Fruit fly (Drosophila melanogaster): ENCODE measurements around the gene Pgk.
A peak's percentile ranks its signal among the peaks of the same experiment; 100 is the strongest.

Gene Pgk

dm6 chr2L:2759654-2760053 is 6.8 kb upstream of the Pgk start, which contains the start of the genes HemK2, Snapin and Tnpo-SR (continued):
- TF ChIP-seq CG7368 (GFP tag; optimal IDR thresholded peaks at IDR 0.05) (peak; percentile 78), OdsH (GFP tag; optimal IDR thresholded peaks at IDR 0.05) (peak; percentile 92), Eip78C (GFP tag) (peak; percentile 95), CG6854 (GFP tag; optimal IDR thresholded peaks at IDR 0.05) (peak; percentile 67), salr (GFP tag; optimal IDR thresholded peaks at IDR 0.05) (peak; percentile 67 to 79), vri (GFP tag; optimal IDR thresholded peaks at IDR 0.05) (peak; percentile 88), CG9139 (GFP tag; optimal IDR thresholded peaks at IDR 0.05) (no peak), Sox15 (GFP tag; optimal IDR thresholded peaks at IDR 0.05) (peak; percentile 83), Blimp-1 (GFP tag; optimal IDR thresholded peaks at IDR 0.05) (peak; percentile 70), acj6 (GFP tag; optimal IDR thresholded peaks at IDR 0.05) (peak; percentile 93), CG32006 (GFP tag; optimal IDR thresholded peaks at IDR 0.05) (peak; percentile 84), achi (GFP tag; optimal IDR thresholded peaks at IDR 0.05) (peak; percentile 87), Eip75B (GFP tag; optimal IDR thresholded peaks at IDR 0.05) (peak; percentile 89), Eip93F (GFP tag; optimal IDR thresholded peaks at IDR 0.05) (peak; percentile 87), CG8319 (GFP tag; optimal IDR thresholded peaks at IDR 0.05) (peak; percentile 78), svp (GFP tag) (peak; percentile 97), net (GFP tag; optimal IDR thresholded peaks at IDR 0.05) (peak; percentile 80)

DNA sequence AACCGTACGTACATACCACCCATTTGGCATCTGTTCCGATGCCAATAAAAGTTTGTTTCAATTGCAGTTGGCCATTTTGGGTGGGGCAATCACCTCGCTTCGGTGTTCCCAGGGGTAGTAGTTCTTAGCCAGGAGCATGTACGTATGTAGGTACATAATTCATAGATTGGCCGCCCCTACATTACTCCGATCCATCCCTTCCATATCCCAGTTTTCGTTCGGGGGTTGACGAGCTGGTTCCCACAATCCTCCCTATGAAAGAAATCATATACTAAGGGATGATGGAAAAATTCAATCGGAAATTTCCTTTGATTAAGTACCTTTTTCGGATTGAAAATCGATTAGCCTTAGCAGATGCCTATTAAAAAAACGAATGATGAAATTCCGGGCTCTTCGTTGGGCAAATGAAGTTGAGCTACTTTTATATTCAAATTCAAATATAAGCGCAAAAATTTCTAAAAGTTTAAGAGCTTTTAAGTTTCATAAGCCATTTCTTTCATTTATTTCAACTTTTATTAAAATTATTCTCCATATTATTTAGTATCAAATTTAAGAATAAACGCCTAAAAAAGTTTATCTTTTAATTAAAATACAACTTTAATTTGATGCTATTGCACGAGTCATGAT is 5.2 kb upstream of the Pgk start:
- TF ChIP-seq svp (GFP tag), result peak; percentile 15
- TF ChIP-seq Hr39 (GFP tag; optimal IDR thresholded peaks at IDR 0.05), result no peak

DNA sequence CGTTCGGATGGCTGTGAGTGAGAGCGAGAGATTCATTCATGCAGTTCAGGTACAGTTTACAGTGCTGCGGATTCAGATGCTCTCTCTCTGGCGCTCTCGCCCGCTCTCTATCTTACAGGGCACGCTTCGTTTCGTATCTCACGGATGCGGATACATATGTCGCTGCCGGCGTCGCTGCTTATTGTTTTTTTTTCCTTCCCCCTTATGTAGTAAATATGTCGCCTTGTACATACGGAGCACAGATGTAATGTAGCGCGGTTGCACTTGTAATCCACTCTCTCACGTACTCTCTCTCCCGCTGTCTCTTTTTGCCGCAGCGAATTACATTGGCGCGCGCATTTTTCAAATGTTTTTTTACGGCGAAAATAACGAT is 2.4 kb upstream of the Pgk start:
- TF ChIP-seq dsx (GFP tag; optimal IDR thresholded peaks at IDR 0.05; ENCODE audit: poor library complexity, severe bottlenecking) (peak; percentile 10), ss (GFP tag; optimal IDR thresholded peaks at IDR 0.05) (peak; percentile 71 to 76), net (GFP tag; optimal IDR thresholded peaks at IDR 0.05) (peak; percentile 31), dac (GFP tag; optimal IDR thresholded peaks at IDR 0.05) (no peak), Ets21C (GFP tag; optimal IDR thresholded peaks at IDR 0.05) (no peak), CG11762 (GFP tag; optimal IDR thresholded peaks at IDR 0.05; ENCODE audit: insufficient read depth) (peak; percentile 11), Sox102F (GFP tag; optimal IDR thresholded peaks at IDR 0.05) (peak; percentile 50), CG9139 (GFP tag; optimal IDR thresholded peaks at IDR 0.05) (peak; percentile 79), CG1621 (tag; optimal IDR thresholded peaks at IDR 0.05) (peak; percentile 32), CG11902 (GFP tag; optimal IDR thresholded peaks at IDR 0.05) (no peak), Lpt (GFP tag; optimal IDR thresholded peaks at IDR 0.05) (peak; percentile 76), CG16779 (tag; optimal IDR thresholded peaks at IDR 0.05) (peak; percentile 72), Met (GFP tag; optimal IDR thresholded peaks at IDR 0.05) (no peak), CG6854 (GFP tag; optimal IDR thresholded peaks at IDR 0.05) (peak; percentile 83), CG6808 (GFP tag; optimal IDR thresholded peaks at IDR 0.05) (peak; percentile 48), CG7368 (GFP tag; optimal IDR thresholded peaks at IDR 0.05) (no peak), vri (GFP tag; optimal IDR thresholded peaks at IDR 0.05) (peak; percentile 34), CG6792 (GFP tag; optimal IDR thresholded peaks at IDR 0.05) (no peak), Eip78C (GFP tag) (peak; percentile 61), CG8632 (GFP tag; optimal IDR thresholded peaks at IDR 0.05) (peak; percentile 19)

DNA sequence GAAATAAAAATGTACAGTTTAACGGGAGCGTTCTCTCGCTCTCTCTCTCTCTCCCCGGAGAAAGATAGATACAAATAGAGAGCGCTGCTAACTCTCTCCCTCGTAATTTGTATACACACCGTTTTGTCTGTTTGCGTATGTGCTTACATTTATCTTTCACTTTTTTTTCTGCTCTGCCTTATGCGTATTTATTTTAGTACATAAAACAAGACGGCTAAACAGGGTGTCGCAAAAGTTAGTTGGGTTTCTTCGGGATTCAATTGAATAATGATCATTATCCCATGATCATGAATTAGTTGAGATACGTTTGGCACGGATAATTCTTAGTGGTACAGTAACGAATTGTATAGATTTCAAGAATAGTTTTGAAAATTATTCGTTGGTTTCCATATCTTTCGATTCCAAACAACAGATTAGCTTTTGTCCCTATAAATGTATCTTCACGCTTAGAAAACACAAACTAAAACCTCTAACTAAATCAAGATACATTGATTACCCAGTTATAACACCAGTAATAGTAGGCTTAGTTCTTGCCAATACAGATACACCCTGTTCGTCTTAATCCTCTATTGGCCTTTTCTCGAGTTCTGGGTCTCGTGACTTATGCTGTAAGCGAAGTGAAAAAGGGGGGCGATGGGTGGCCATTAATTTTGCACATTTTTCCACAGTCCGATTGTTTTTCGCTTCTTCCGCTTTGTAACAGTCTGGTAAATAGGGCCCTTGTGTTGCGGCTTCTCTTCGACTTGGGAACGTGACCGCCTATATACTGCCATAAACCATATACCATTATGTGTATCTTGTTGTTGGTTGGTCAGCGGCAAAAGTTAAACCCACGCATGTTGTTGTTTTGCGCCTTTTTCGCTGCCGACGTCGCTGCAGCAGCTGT is 1.8 kb upstream of the Pgk start:
- TF ChIP-seq Smox (GFP tag; optimal IDR thresholded peaks at IDR 0.05), result peak; percentile 74
- peak; percentile 91 for TF ChIP-seq CG10631 (GFP tag; optimal IDR thresholded peaks at IDR 0.05)
- peak; percentile 35 for TF ChIP-seq fd85E (GFP tag; optimal IDR thresholded peaks at IDR 0.05)
- TF ChIP-seq CG4318 (GFP tag; optimal IDR thresholded peaks at IDR 0.05), result peak; percentile 92
- TF ChIP-seq CG3032 (tag; optimal IDR thresholded peaks at IDR 0.05), result peak; percentile 90
- TF ChIP-seq CG32006 (GFP tag; optimal IDR thresholded peaks at IDR 0.05), result peak; percentile 97
- peak; percentile 81 for TF ChIP-seq CG8319 (GFP tag; optimal IDR thresholded peaks at IDR 0.05)
- peak; percentile 86 for TF ChIP-seq CG3919 (GFP tag; optimal IDR thresholded peaks at IDR 0.05)
- peak; percentile 93 for TF ChIP-seq Hr4 (GFP tag; optimal IDR thresholded peaks at IDR 0.05)
- TF ChIP-seq CG11294 (GFP tag; IDR thresholded peaks at IDR 0.05), result no peak
- peak; percentile 73 for TF ChIP-seq Hr39 (GFP tag; optimal IDR thresholded peaks at IDR 0.05)
- TF ChIP-seq eg (GFP tag; IDR thresholded peaks at IDR 0.05), result no peak
- TF ChIP-seq Sox102F (GFP tag; optimal IDR thresholded peaks at IDR 0.05), result peak; percentile 79
- no peak for TF ChIP-seq CG8119 (GFP tag; IDR thresholded peaks at IDR 0.05)
- peak; percentile 98 for TF ChIP-seq Eip78C (GFP tag)
- TF ChIP-seq Blimp-1 (GFP tag; optimal IDR thresholded peaks at IDR 0.05), result peak; percentile 80
- TF ChIP-seq topi (GFP tag; optimal IDR thresholded peaks at IDR 0.05), result peak; percentile 86
- TF ChIP-seq ss (GFP tag; optimal IDR thresholded peaks at IDR 0.05), result peak; percentile 80 to 88
- peak; percentile 81 for TF ChIP-seq CG6854 (GFP tag; optimal IDR thresholded peaks at IDR 0.05)

Data from whole organism, prepupa.